Worm (Caenorhabditis elegans): Measurements from ENCODE around the gene M116.5.

- TF ChIP-seq ceh-13 (GFP tag; optimal IDR thresholded peaks at IDR 0.05) (peak; percentile 82), hnd-1 (tag; optimal IDR thresholded peaks at IDR 0.05) (peak; percentile 82), tbx-37 (GFP tag; conservative IDR thresholded peaks at IDR 0.05) (peak; percentile 94), flt-1 (GFP tag; IDR thresholded peaks at IDR 0.05) (peak; percentile 94), ama-1 (optimal IDR thresholded peaks at IDR 0.05) (no peak), F13C5.2 (tag; optimal IDR thresholded peaks at IDR 0.05) (peak; percentile 92), ets-7 (tag; optimal IDR thresholded peaks at IDR 0.05) (peak; percentile 75), hmg-4 (GFP tag; optimal IDR thresholded peaks at IDR 0.05) (peak; percentile 96), sea-1 (GFP tag; conservative IDR thresholded peaks at IDR 0.05) (peak; percentile 92), pes-1 (GFP tag; IDR thresholded peaks at IDR 0.05) (peak; percentile 94), aly-1 (tag; optimal IDR thresholded peaks at IDR 0.05) (peak; percentile 91), tra-4 (tag; optimal IDR thresholded peaks at IDR 0.05) (peak; percentile 84)
Observed at ce11 chrIV:8375381-8375780, 45.5 kb downstream of the M116.5 start.
